Worm (Caenorhabditis elegans): ENCODE measurements around the gene sup-10.
"Not testable (repeated sequence)": the region's sequence is repeated elsewhere in the genome, so short reads cannot be mapped to it uniquely, and the experiment has no call there.

The sup-10 gene

DNA sequence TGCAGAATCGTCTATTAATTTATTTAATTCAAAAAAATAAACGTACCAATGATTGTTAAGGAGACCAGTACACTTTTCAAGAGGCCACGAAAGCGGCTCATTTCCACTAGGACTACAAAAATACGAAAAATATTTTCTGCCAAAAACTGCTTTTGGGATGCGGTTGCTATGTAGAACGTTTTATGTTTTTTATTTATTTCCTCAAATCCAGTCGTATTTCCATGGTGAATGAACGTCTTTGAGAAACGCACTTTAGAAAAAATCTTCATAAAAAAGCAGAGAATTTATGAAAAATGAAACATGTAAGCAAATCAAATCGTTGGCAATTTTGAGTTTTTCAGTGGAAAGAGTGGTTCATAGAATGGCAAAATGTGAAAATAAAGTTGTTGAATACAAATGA is 39.2 kb downstream of the sup-10 start, which contains the start of gene F39B3.7:
Gene F39B3.7 (minus strand): TSS at position 101 of the 400 bp plus-strand sequence.
- TF ChIP-seq ceh-20 (GFP tag; IDR thresholded peaks at IDR 0.05) (no peak), lin-15B (tag; optimal IDR thresholded peaks at IDR 0.05) (no peak), dmd-8 (GFP tag; IDR thresholded peaks at IDR 0.05) (no peak), aha-1 (tag) (no peak), nhr-48 (tag; optimal IDR thresholded peaks at IDR 0.05) (no peak), vab-7 (GFP tag; IDR thresholded peaks at IDR 0.05) (no peak), sdz-12 (GFP tag; optimal IDR thresholded peaks at IDR 0.05) (no peak)

DNA sequence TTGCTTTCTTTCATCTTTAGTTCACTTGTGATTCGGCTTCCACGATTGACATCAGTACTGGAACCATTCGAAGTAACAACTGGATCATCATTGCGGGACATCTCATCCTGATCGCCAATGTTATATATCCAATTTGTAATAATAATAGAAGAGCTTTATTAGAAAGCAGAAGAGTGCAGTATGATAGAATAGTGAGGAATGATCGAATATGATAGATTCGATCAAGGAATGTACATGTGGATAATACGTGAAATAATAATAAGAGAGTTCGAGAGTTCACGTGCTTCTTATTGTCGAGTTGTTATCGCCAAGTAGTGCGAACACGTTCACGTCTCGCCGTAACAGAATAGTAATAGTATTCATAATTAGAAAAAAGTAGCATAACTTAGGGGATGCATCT is 50.9 kb downstream of the sup-10 start, which contains the start of gene F39B3.3:
Gene F39B3.3 (minus strand): TSS at position 101 of the 400 bp plus-strand sequence.
- not testable (repeated sequence) for TF ChIP-seq Y75B8A.6 (GFP tag; IDR thresholded peaks at IDR 0.05); rbr-2 (tag; optimal IDR thresholded peaks at IDR 0.05); cey-2 (tag; optimal IDR thresholded peaks at IDR 0.05; ENCODE audit: borderline replicate concordance, insufficient read depth)

DNA sequence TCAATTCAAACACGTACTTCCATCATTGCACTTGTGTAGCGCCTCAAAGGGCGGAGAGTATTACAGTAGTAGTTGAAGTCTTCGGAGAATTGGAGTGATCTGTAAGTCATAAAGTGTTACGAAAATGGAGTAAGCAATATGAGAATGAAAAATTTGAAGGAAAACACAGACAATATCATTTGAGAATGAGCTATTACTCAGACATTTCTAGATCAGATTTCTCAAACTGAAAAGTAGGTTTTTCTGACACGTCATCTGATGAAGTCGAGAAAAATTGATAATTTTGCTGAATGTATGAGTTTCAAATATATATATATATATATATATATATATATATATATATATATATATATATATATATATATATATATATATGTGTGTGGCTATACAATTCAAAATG is 51.6 kb downstream of the sup-10 start, which contains the start of gene frpr-7:
Gene frpr-7 (minus strand): TSS at position 101 of the 400 bp plus-strand sequence.
- TF ChIP-seq egl-27 (tag; optimal IDR thresholded peaks at IDR 0.05) (no peak), Y75B8A.6 (GFP tag; IDR thresholded peaks at IDR 0.05) (no peak), ztf-7 (tag; optimal IDR thresholded peaks at IDR 0.05) (no peak), unc-39 (tag; optimal IDR thresholded peaks at IDR 0.05) (no peak), zag-1 (tag; optimal IDR thresholded peaks at IDR 0.05) (no peak), lin-39 (tag; optimal IDR thresholded peaks at IDR 0.05) (no peak)
